Fruit fly (Drosophila melanogaster) whole organism, embryonic: Measurements from ENCODE around the gene CG5509.

ENCODE experiments used
- Atf3 ChIP-seq: fragments of 200-800 bp; sonication (Bioruptor generic); optimal IDR thresholded peaks from 3 replicates; lab custom pipeline; 2016; ENCODE audit warnings: missing biosample characterization, missing genetic modification characterization
- Atf6 ChIP-seq: fragments of 200-800 bp; sonication (Bioruptor generic); IDR thresholded peaks from 2 replicates; pipeline ENCODE4 v1.3.6; 2022; ENCODE audit warnings: missing biosample characterization, missing genetic modification characterization
- Awh ChIP-seq: fragments of 200-800 bp; sonication (Bioruptor generic); IDR thresholded peaks from 2 replicates; pipeline ENCODE4, ENCODE4 v1.3.6; 2022; ENCODE audit warnings: missing biosample characterization, missing genetic modification characterization
- CG12071 ChIP-seq: fragments of 200-800 bp; sonication (Bioruptor generic); optimal IDR thresholded peaks from 3 replicates; lab custom pipeline; 2018; ENCODE audit warnings: missing biosample characterization, mild to moderate bottlenecking, missing genetic modification characterization
- CG12299 ChIP-seq: fragments of 200-800 bp; sonication (Bioruptor generic); optimal IDR thresholded peaks from 2 replicates; lab custom pipeline; 2018; ENCODE audit warnings: missing biosample characterization, mild to moderate bottlenecking, missing genetic modification characterization
- CG12391 ChIP-seq: fragments of 200-800 bp; sonication (Bioruptor generic); optimal IDR thresholded peaks from 3 replicates; lab custom pipeline; 2018; ENCODE audit warnings: missing biosample characterization, mild to moderate bottlenecking, missing genetic modification characterization, moderate library complexity
- CG13775 ChIP-seq: fragments of 200-800 bp; sonication (Bioruptor generic); optimal IDR thresholded peaks from 3 replicates; lab custom pipeline; 2017; ENCODE audit warnings: missing biosample characterization, mild to moderate bottlenecking, missing genetic modification characterization
- CG15479 ChIP-seq: fragments of 200-800 bp; sonication (Bioruptor generic); optimal IDR thresholded peaks from 3 replicates; lab custom pipeline; 2019; ENCODE audit warnings: missing biosample characterization, mild to moderate bottlenecking, missing genetic modification characterization, moderate library complexity
- CG15514 ChIP-seq: fragments of 200-800 bp; sonication (Bioruptor generic); optimal IDR thresholded peaks from 3 replicates; lab custom pipeline; 2017; ENCODE audit warnings: missing biosample characterization, missing genetic modification characterization, mild to moderate bottlenecking, moderate library complexity, missing genetic modification reagents
- CG17385 ChIP-seq: fragments of 200-800 bp; sonication (Bioruptor generic); optimal IDR thresholded peaks from 3 replicates; lab custom pipeline; 2018; ENCODE audit warnings: missing biosample characterization, mild to moderate bottlenecking, missing genetic modification characterization
- CG2202 ChIP-seq: fragments of 200-800 bp; sonication (Bioruptor generic); optimal IDR thresholded peaks from 2 replicates; lab custom pipeline; 2018; ENCODE audit warnings: missing biosample characterization, mild to moderate bottlenecking, missing genetic modification characterization
- CG3163 ChIP-seq: fragments of 200-800 bp; sonication (Bioruptor generic); optimal IDR thresholded peaks from 3 replicates; lab custom pipeline; 2016; ENCODE audit warnings: missing biosample characterization, missing genetic modification characterization
- CG32532 ChIP-seq: fragments of 200-800 bp; sonication (Bioruptor generic); IDR thresholded peaks from 2 replicates; pipeline ENCODE4 v1.3.6; 2022; ENCODE audit warnings: missing biosample characterization, missing genetic modification characterization
- CG33557 ChIP-seq: fragments of 200-800 bp; sonication (Bioruptor generic); optimal IDR thresholded peaks from 2 replicates; lab custom pipeline; 2019; ENCODE audit warnings: missing biosample characterization, mild to moderate bottlenecking, missing genetic modification characterization, moderate library complexity
- CG4360 ChIP-seq: fragments of 200-800 bp; sonication (Bioruptor generic); IDR thresholded peaks from 2 replicates; pipeline ENCODE4 v1.3.6; 2022; ENCODE audit warnings: missing biosample characterization, missing genetic modification characterization
- CG6765 ChIP-seq: fragments of 200-800 bp; sonication (Bioruptor generic); optimal IDR thresholded peaks from 3 replicates; lab custom pipeline; 2017; ENCODE audit warnings: missing biosample characterization, mild to moderate bottlenecking, missing genetic modification characterization
- CG9797 ChIP-seq: fragments of 200-800 bp; sonication (Bioruptor generic); optimal IDR thresholded peaks from 3 replicates; lab custom pipeline; 2018; ENCODE audit warnings: missing biosample characterization, mild to moderate bottlenecking, missing genetic modification characterization
- Dbx ChIP-seq: fragments of 200-800 bp; sonication (Bioruptor generic); IDR thresholded peaks from 3 replicates; pipeline ENCODE4 v1.3.6; 2022; ENCODE audit warnings: missing biosample characterization, missing genetic modification characterization
- Dek ChIP-seq: fragments of 200-800 bp; sonication (Bioruptor generic); optimal IDR thresholded peaks from 3 replicates; lab custom pipeline; 2019; ENCODE audit warnings: missing biosample characterization, mild to moderate bottlenecking, missing genetic modification characterization, moderate library complexity
- E2f1 ChIP-seq: fragments of 200-800 bp; sonication (Bioruptor generic); IDR thresholded peaks from 2 replicates; pipeline ENCODE4 v1.3.6; 2022; ENCODE audit warnings: missing biosample characterization, missing genetic modification characterization
- Fer1 ChIP-seq: fragments of 200-800 bp; sonication (Bioruptor generic); optimal IDR thresholded peaks from 2 replicates; lab custom pipeline; 2017; ENCODE audit warnings: missing biosample characterization, mild to moderate bottlenecking, missing genetic modification characterization
- Fer3 ChIP-seq: fragments of 200-800 bp; sonication (Bioruptor generic); optimal IDR thresholded peaks from 2 replicates; lab custom pipeline; 2018; ENCODE audit warnings: missing biosample characterization, mild to moderate bottlenecking, missing genetic modification characterization, moderate library complexity
- H15 ChIP-seq: fragments of 200-800 bp; sonication (Bioruptor generic); IDR thresholded peaks from 3 replicates; pipeline ENCODE4 v1.3.6; 2022; ENCODE audit warnings: missing biosample characterization, missing genetic modification characterization
- HHEX ChIP-seq: fragments of 200-800 bp; sonication (Bioruptor generic); optimal IDR thresholded peaks from 3 replicates; lab custom pipeline; 2017; ENCODE audit warnings: missing biosample characterization, mild to moderate bottlenecking, missing genetic modification characterization, missing genetic modification reagents
- Hand ChIP-seq: fragments of 200-800 bp; sonication (Bioruptor generic); optimal IDR thresholded peaks from 2 replicates; lab custom pipeline; 2017; ENCODE audit warnings: mild to moderate bottlenecking, missing biosample characterization, missing genetic modification reagents, missing genetic modification characterization
- MBD-R2 ChIP-seq: fragments of 200-800 bp; sonication (Bioruptor generic); IDR thresholded peaks from 2 replicates; pipeline ENCODE4 v1.3.6; 2022; ENCODE audit warnings: missing biosample characterization, missing genetic modification characterization
- NC2β ChIP-seq: fragments of 200-800 bp; sonication (Bioruptor generic); optimal IDR thresholded peaks from 2 replicates; lab custom pipeline; 2016; ENCODE audit warnings: missing biosample characterization, missing genetic modification characterization
- PHDP ChIP-seq: fragments of 200-800 bp; sonication (Bioruptor generic); optimal IDR thresholded peaks from 3 replicates; lab custom pipeline; 2018; ENCODE audit warnings: missing biosample characterization, mild to moderate bottlenecking, missing genetic modification characterization, moderate library complexity
- Sox102F ChIP-seq: fragments of 200-800 bp; sonication (Bioruptor generic); optimal IDR thresholded peaks from 2 replicates; lab custom pipeline; 2018; ENCODE audit warnings: missing biosample characterization, mild to moderate bottlenecking, missing genetic modification characterization, moderate library complexity
- Xbp1 ChIP-seq: fragments of 200-800 bp; sonication (Bioruptor generic); optimal IDR thresholded peaks from 3 replicates; lab custom pipeline; 2016; ENCODE audit warnings: missing biosample characterization, mild to moderate bottlenecking, missing genetic modification characterization
- abd-A ChIP-seq: fragments of 200-800 bp; sonication (Bioruptor generic); optimal IDR thresholded peaks from 3 replicates; lab custom pipeline; 2019; ENCODE audit warnings: missing biosample characterization, mild to moderate bottlenecking, missing genetic modification characterization, moderate library complexity
- aop ChIP-seq: fragments of 200-800 bp; sonication (Bioruptor generic); IDR thresholded peaks from 2 replicates; pipeline ENCODE4 v1.3.6; 2022; ENCODE audit warnings: missing biosample characterization, missing genetic modification characterization
- bbx ChIP-seq: fragments of 200-800 bp; sonication (Bioruptor generic); IDR thresholded peaks from 2 replicates; pipeline ENCODE4 v1.3.6; 2022; ENCODE audit warnings: missing biosample characterization, missing genetic modification characterization; ENCODE audit not compliant: partially characterized antibody
- corto ChIP-seq: fragments of 200-800 bp; sonication (Bioruptor generic); optimal IDR thresholded peaks from 2 replicates; lab custom pipeline; 2016; ENCODE audit warnings: missing biosample characterization, mild to moderate bottlenecking, missing genetic modification characterization, moderate library complexity
- crol ChIP-seq: fragments of 200-800 bp; sonication (Bioruptor generic); IDR thresholded peaks from 2 replicates; pipeline ENCODE4 v1.3.6; 2022; ENCODE audit warnings: missing biosample characterization, missing genetic modification characterization
- dpn ChIP-seq, 2 experiments: fragments of 200-800 bp; sonication (Bioruptor generic); optimal IDR thresholded peaks; 3 replicates each; lab custom pipeline; 2016; ENCODE audit warnings: missing biosample characterization in 2 of 2, missing genetic modification characterization in 2 of 2
- esg ChIP-seq: fragments of 200-800 bp; sonication (Bioruptor generic); conservative IDR thresholded peaks from 2 replicates; pipeline ENCODE4 v1.3.6; 2022; ENCODE audit warnings: missing biosample characterization, missing genetic modification characterization
- ewg ChIP-seq: fragments of 200-800 bp; sonication (Bioruptor generic); optimal IDR thresholded peaks from 3 replicates; lab custom pipeline; 2017; ENCODE audit warnings: mild to moderate bottlenecking, missing biosample characterization, missing genetic modification reagents, missing genetic modification characterization
- exex ChIP-seq: fragments of 200-800 bp; sonication (Bioruptor generic); optimal IDR thresholded peaks from 4 replicates; lab custom pipeline; 2018; ENCODE audit warnings: missing biosample characterization, mild to moderate bottlenecking, missing genetic modification characterization, moderate library complexity
- fd102C ChIP-seq: fragments of 200-800 bp; sonication (Bioruptor generic); optimal IDR thresholded peaks from 2 replicates; lab custom pipeline; 2018; ENCODE audit warnings: missing biosample characterization, mild to moderate bottlenecking, missing genetic modification characterization, moderate library complexity
- hth ChIP-seq: fragments of >200 bp; optimal IDR thresholded peaks from 2 replicates; lab custom pipeline; 2017; ENCODE audit warnings: inconsistent platforms
- ken ChIP-seq: fragments of 200-800 bp; sonication (Bioruptor generic); IDR thresholded peaks from 3 replicates; pipeline ENCODE4 v1.3.6; 2022; ENCODE audit warnings: missing biosample characterization, missing genetic modification characterization
- kni ChIP-seq: fragments of 200-800 bp; sonication (Bioruptor generic); optimal IDR thresholded peaks from 3 replicates; lab custom pipeline; 2017; ENCODE audit warnings: mild to moderate bottlenecking, missing biosample characterization, missing genetic modification reagents, missing genetic modification characterization
- nerfin-2 ChIP-seq: fragments of 200-800 bp; sonication (Bioruptor generic); IDR thresholded peaks from 2 replicates; pipeline ENCODE4 v1.3.6; 2022; ENCODE audit warnings: missing biosample characterization, missing genetic modification characterization; ENCODE audit not compliant: partially characterized antibody
- peb ChIP-seq: fragments of 200-800 bp; sonication (Bioruptor generic); IDR thresholded peaks from 2 replicates; pipeline ENCODE4 v1.3.6; 2022; ENCODE audit warnings: missing biosample characterization, missing genetic modification characterization
- sd ChIP-seq: fragments of 200-800 bp; sonication (Bioruptor generic); optimal IDR thresholded peaks from 3 replicates; lab custom pipeline; 2018; ENCODE audit warnings: missing biosample characterization, mild to moderate bottlenecking, missing genetic modification characterization, moderate library complexity
- sna ChIP-seq: fragments of 200-800 bp; sonication (Bioruptor generic); IDR thresholded peaks from 2 replicates; pipeline ENCODE4 v1.3.6; 2022; ENCODE audit warnings: missing biosample characterization, missing genetic modification characterization; ENCODE audit not compliant: partially characterized antibody
- so ChIP-seq: fragments of 200-800 bp; sonication (Bioruptor generic); IDR thresholded peaks from 3 replicates; pipeline ENCODE4 v1.3.6; 2022; ENCODE audit warnings: missing biosample characterization, missing genetic modification characterization
- ssp ChIP-seq: fragments of 200-800 bp; sonication (Bioruptor generic); IDR thresholded peaks from 2 replicates; pipeline ENCODE4 v1.3.6; 2022; ENCODE audit warnings: missing biosample characterization, missing genetic modification characterization
- ttk ChIP-seq: fragments of 200-800 bp; sonication (Bioruptor generic); IDR thresholded peaks from 2 replicates; pipeline ENCODE4 v2.1.2; 2022; ENCODE audit warnings: missing biosample characterization, missing genetic modification characterization
- tx ChIP-seq: fragments of 200-800 bp; sonication (Bioruptor generic); optimal IDR thresholded peaks from 2 replicates; lab custom pipeline; 2016; ENCODE audit warnings: missing biosample characterization, missing genetic modification characterization

The CG5509 gene

dm6 chr3R:12451888-12452514 lies at the start of gene CG5509 (continued):
- TF ChIP-seq CG33557 (GFP tag; lab: Kevin White, UChicago): no peak
- TF ChIP-seq sna: no peak
- peak; percentile 60 for TF ChIP-seq CG4360 (GFP tag; lab: Robert Waterston, UW)
- TF ChIP-seq hth (lab: Kevin White, UChicago): no peak
- no peak for TF ChIP-seq exex (tag; lab: Kevin White, UChicago)
- TF ChIP-seq Fer1 (GFP tag; lab: Kevin White, UChicago): no peak
- TF ChIP-seq CG15479 (GFP tag; lab: Kevin White, UChicago): no peak
- no peak for TF ChIP-seq ttk (GFP tag; lab: Robert Waterston, UW)
- no peak for TF ChIP-seq abd-A (tag; lab: Kevin White, UChicago)
- TF ChIP-seq CG12071 (GFP tag; lab: Kevin White, UChicago): no peak
- TF ChIP-seq Dek (tag; lab: Kevin White, UChicago): no peak
- TF ChIP-seq E2f1 (GFP tag; lab: Robert Waterston, UW): no peak
- TF ChIP-seq peb: no peak
- TF ChIP-seq ken (GFP tag; lab: Robert Waterston, UW): no peak
- TF ChIP-seq esg (GFP tag; lab: Robert Waterston, UW): no peak
- no peak for TF ChIP-seq nerfin-2 (GFP tag; lab: Robert Waterston, UW)
- peak; percentile 26 for TF ChIP-seq sd (tag; lab: Kevin White, UChicago)
- no peak for TF ChIP-seq CG3163
- peak; percentile 4 for TF ChIP-seq Xbp1
- TF ChIP-seq CG13775 (GFP tag; lab: Kevin White, UChicago): no peak
- no peak for TF ChIP-seq Sox102F (GFP tag; lab: Kevin White, UChicago)
- no peak for TF ChIP-seq MBD-R2 (GFP tag; lab: Robert Waterston, UW)
- no peak for TF ChIP-seq ssp (GFP tag; lab: Robert Waterston, UW)
- TF ChIP-seq H15: no peak
- no peak for TF ChIP-seq tx (GFP tag; lab: Kevin White, UChicago)
- TF ChIP-seq kni: peak; percentile 36
- no peak for TF ChIP-seq CG12299 (tag; lab: Kevin White, UChicago)
- TF ChIP-seq HHEX (GFP tag; lab: Kevin White, UChicago): no peak
- no peak for TF ChIP-seq fd102C (GFP tag; lab: Kevin White, UChicago)
- TF ChIP-seq so (GFP tag; lab: Robert Waterston, UW): no peak
- peak; percentile 88 for TF ChIP-seq crol
- no peak for TF ChIP-seq Atf3 (GFP tag; lab: Kevin White, UChicago)
- TF ChIP-seq Fer3 (tag; lab: Kevin White, UChicago): no peak
- TF ChIP-seq CG6765 (GFP tag; lab: Kevin White, UChicago): no peak
- TF ChIP-seq CG15514 (GFP tag; lab: Kevin White, UChicago): no peak
- no peak for TF ChIP-seq CG17385 (GFP tag; lab: Kevin White, UChicago)
- no peak for TF ChIP-seq CG9797 (GFP tag; lab: Kevin White, UChicago)
- no peak for TF ChIP-seq CG2202 (tag; lab: Kevin White, UChicago)
- no peak for TF ChIP-seq dpn (GFP tag; optimal IDR thresholded peaks at IDR 0.05; lab: Kevin White, UChicago)
- no peak for TF ChIP-seq Atf6 (GFP tag; lab: Robert Waterston, UW)
- no peak for TF ChIP-seq CG12391
- no peak for TF ChIP-seq aop
- TF ChIP-seq NC2β: no peak
- TF ChIP-seq Dbx (GFP tag; lab: Robert Waterston, UW): no peak
- no peak for TF ChIP-seq Awh (GFP tag; lab: Robert Waterston, UW)
- no peak for TF ChIP-seq corto (GFP tag; lab: Kevin White, UChicago)
- no peak for TF ChIP-seq CG32532 (GFP tag; lab: Robert Waterston, UW)
- TF ChIP-seq Hand (GFP tag; lab: Kevin White, UChicago): no peak
- TF ChIP-seq bbx: peak; percentile 46; the same call in 1 of the 2 replicates
- no peak for TF ChIP-seq PHDP (tag; lab: Kevin White, UChicago)
- peak; percentile 83 for TF ChIP-seq ewg
